Worm (Caenorhabditis elegans): ENCODE data around the gene del-7.

DNA sequence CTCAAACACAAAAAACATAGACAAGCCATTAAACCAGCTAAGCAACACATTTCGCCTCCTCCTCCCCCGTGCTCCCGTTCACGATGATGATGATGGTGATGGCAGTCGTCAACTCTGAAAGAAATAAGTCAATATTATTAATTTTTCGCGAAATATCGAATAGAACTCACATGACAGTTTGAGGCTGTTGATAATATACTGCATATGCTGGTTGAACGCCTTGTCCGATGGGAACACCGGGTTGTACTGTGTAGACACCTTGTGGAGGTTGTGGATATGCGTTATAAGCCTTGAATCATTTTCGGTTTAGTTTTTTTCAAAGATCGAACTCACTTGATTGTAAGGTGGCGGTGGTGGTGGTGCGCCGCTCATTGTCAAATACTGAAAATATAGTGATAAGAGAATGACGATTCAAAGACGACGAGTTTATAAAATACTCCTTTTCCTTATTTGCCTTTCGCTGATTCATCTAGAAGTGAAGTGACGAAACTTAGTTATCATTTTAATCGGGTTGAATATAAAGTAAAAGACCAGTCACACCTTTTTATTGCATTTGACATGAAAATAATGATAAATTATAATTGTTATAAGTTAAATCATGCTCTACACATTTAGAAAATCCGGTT, 31.7 kb downstream of the del-7 start, which contains the start of gene C33H5.13:
- no peak for TF ChIP-seq ztf-23 (GFP tag; IDR thresholded peaks at IDR 0.05)
- TF ChIP-seq klf-2 (GFP tag; conservative IDR thresholded peaks at IDR 0.05) = no peak
- TF ChIP-seq flt-1 (GFP tag; IDR thresholded peaks at IDR 0.05) = no peak
- TF ChIP-seq cog-1 (tag; optimal IDR thresholded peaks at IDR 0.05) = no peak
- no peak for TF ChIP-seq ref-1 (GFP tag; conservative IDR thresholded peaks at IDR 0.05)
- TF ChIP-seq T22C8.4 (GFP tag; IDR thresholded peaks at IDR 0.05) = no peak
- no peak for TF ChIP-seq ztf-29 (GFP tag; IDR thresholded peaks at IDR 0.05)
- no peak for TF ChIP-seq tab-1 (GFP tag; IDR thresholded peaks at IDR 0.05)
- no peak for TF ChIP-seq med-1 (GFP tag; optimal IDR thresholded peaks at IDR 0.05; ENCODE audit: insufficient read depth)

All from whole organism, midembryonic.